Fruit fly (Drosophila melanogaster) whole organism, pupa: ENCODE data around the gene comm2.

Source experiments
- CG8159 ChIP-seq: fragments of 200-800 bp; sonication (Bioruptor generic); optimal IDR thresholded peaks from 3 replicates; lab custom pipeline; 2018; ENCODE audit warnings: missing biosample characterization, mild to moderate bottlenecking, missing genetic modification characterization, moderate library complexity
- EcR ChIP-seq: fragments of 200-800 bp; sonication (Bioruptor generic); optimal IDR thresholded peaks from 3 replicates; lab custom pipeline; 2019; ENCODE audit warnings: missing biosample characterization, missing genetic modification characterization, mild to moderate bottlenecking, moderate library complexity, missing genetic modification reagents

- TF ChIP-seq EcR (GFP tag; lab: Kevin White, UChicago): no peak
- TF ChIP-seq CG8159: no peak
These were observed 27.1 kb upstream of the comm2 start for dm6 chr3L:15726799-15727198.
